Worm (Caenorhabditis elegans): ENCODE data around the gene C48A7.16.

DNA sequence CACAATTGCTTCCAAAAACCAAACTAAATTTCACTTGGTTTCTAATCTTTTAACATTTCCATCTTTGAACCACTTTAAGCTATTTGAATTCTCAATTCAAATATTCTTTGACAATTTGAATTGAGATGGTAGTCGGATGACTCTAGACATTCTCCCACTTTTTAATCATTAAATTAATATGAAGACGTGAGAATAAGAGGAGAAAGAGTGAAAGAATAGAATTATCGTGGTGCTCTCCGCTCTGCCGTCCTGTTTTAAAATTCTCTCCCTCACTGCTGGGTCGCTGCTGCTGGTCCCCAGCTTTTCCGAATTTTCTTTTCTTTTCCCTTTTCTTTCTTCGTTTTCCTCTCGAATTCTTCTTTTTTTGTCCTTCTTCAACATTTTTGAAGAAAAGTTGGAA lies 1.9 kb upstream of the C48A7.16 start:
- TF ChIP-seq W03F9.2 (tag; optimal IDR thresholded peaks at IDR 0.05) (no peak), him-1 (tag; optimal IDR thresholded peaks at IDR 0.05) (no peak), dao-5 (tag; optimal IDR thresholded peaks at IDR 0.05) (no peak)

All from whole organism, L4/young adult.